Fruit fly (Drosophila melanogaster) whole organism, embryonic: ENCODE measurements around the gene g.

Source experiments
- CG10431 ChIP-seq: fragments of 200-800 bp; sonication (Bioruptor generic); optimal IDR thresholded peaks from 3 replicates; lab custom pipeline; 2018; ENCODE audit warnings: missing biosample characterization, mild to moderate bottlenecking, missing genetic modification characterization
- CG10979 ChIP-seq: fragments of 200-800 bp; sonication (Bioruptor generic); optimal IDR thresholded peaks from 2 replicates; lab custom pipeline; 2018; ENCODE audit warnings: missing biosample characterization, mild to moderate bottlenecking, missing genetic modification characterization, moderate library complexity
- CG11085 ChIP-seq: fragments of 200-800 bp; sonication (Bioruptor generic); IDR thresholded peaks from 2 replicates; pipeline ENCODE4 v1.3.6; 2022; ENCODE audit warnings: missing biosample characterization, missing genetic modification characterization
- CG11093 ChIP-seq: fragments of 200-800 bp; sonication (Bioruptor generic); IDR thresholded peaks from 3 replicates; pipeline ENCODE4 v1.3.6; 2022; ENCODE audit warnings: missing biosample characterization, missing genetic modification characterization
- CG12071 ChIP-seq: fragments of 200-800 bp; sonication (Bioruptor generic); optimal IDR thresholded peaks from 3 replicates; lab custom pipeline; 2018; ENCODE audit warnings: missing biosample characterization, mild to moderate bottlenecking, missing genetic modification characterization
- CG12155 ChIP-seq: fragments of 200-800 bp; sonication (Bioruptor generic); optimal IDR thresholded peaks from 3 replicates; lab custom pipeline; 2016; ENCODE audit warnings: missing biosample characterization, missing genetic modification characterization
- CG13123 ChIP-seq: fragments of 200-800 bp; sonication (Bioruptor generic); optimal IDR thresholded peaks from 2 replicates; lab custom pipeline; 2016; ENCODE audit warnings: missing biosample characterization, missing genetic modification characterization
- CG13624 ChIP-seq: fragments of 200-800 bp; sonication (Bioruptor generic); optimal IDR thresholded peaks from 2 replicates; lab custom pipeline; 2016; ENCODE audit warnings: missing biosample characterization, missing genetic modification characterization
- CG13894 ChIP-seq: fragments of 200-800 bp; sonication (Bioruptor generic); optimal IDR thresholded peaks from 3 replicates; lab custom pipeline; 2018; ENCODE audit warnings: missing biosample characterization, mild to moderate bottlenecking, missing genetic modification characterization, moderate library complexity
- CG14014 ChIP-seq: fragments of 200-800 bp; sonication (Bioruptor generic); IDR thresholded peaks from 2 replicates; pipeline ENCODE4 v1.3.6; 2022; ENCODE audit warnings: missing biosample characterization, missing genetic modification characterization
- CG15479 ChIP-seq: fragments of 200-800 bp; sonication (Bioruptor generic); optimal IDR thresholded peaks from 3 replicates; lab custom pipeline; 2019; ENCODE audit warnings: missing biosample characterization, mild to moderate bottlenecking, missing genetic modification characterization, moderate library complexity
- CG15696 ChIP-seq: fragments of 200-800 bp; sonication (Bioruptor generic); optimal IDR thresholded peaks from 2 replicates; lab custom pipeline; 2019; ENCODE audit warnings: missing biosample characterization, mild to moderate bottlenecking, missing genetic modification characterization, moderate library complexity
- CG16813 ChIP-seq: fragments of 200-800 bp; sonication (Bioruptor generic); IDR thresholded peaks from 3 replicates; pipeline ENCODE4 v1.3.6; 2022; ENCODE audit warnings: missing biosample characterization, missing genetic modification characterization; ENCODE audit not compliant: partially characterized antibody
- CG31441 ChIP-seq: fragments of 200-800 bp; sonication (Bioruptor generic); IDR thresholded peaks from 2 replicates; pipeline ENCODE4 v1.3.6; 2022; ENCODE audit warnings: missing biosample characterization, missing genetic modification characterization
- CG3281 ChIP-seq: fragments of 200-800 bp; sonication (Bioruptor generic); optimal IDR thresholded peaks from 3 replicates; lab custom pipeline; 2017; ENCODE audit warnings: missing biosample characterization, mild to moderate bottlenecking, missing genetic modification characterization
- CG34224 ChIP-seq: fragments of 200-800 bp; sonication (Bioruptor generic); IDR thresholded peaks from 3 replicates; pipeline ENCODE4 v1.3.6; 2022; ENCODE audit warnings: missing biosample characterization, missing genetic modification characterization; ENCODE audit not compliant: partially characterized antibody
- CG3838 ChIP-seq: fragments of 200-800 bp; sonication (Bioruptor generic); optimal IDR thresholded peaks from 3 replicates; lab custom pipeline; 2016; ENCODE audit warnings: missing biosample characterization, missing genetic modification characterization
- CG4707 ChIP-seq: fragments of 200-800 bp; sonication (Bioruptor generic); optimal IDR thresholded peaks from 2 replicates; lab custom pipeline; 2018; ENCODE audit warnings: missing biosample characterization, mild to moderate bottlenecking, missing genetic modification characterization, moderate library complexity
- CG5180 ChIP-seq: fragments of 200-800 bp; sonication (Bioruptor generic); optimal IDR thresholded peaks from 3 replicates; lab custom pipeline; 2017; ENCODE audit warnings: missing biosample characterization, missing genetic modification characterization, mild to moderate bottlenecking, moderate library complexity, missing genetic modification reagents
- CG5953 ChIP-seq: fragments of 200-800 bp; sonication (Bioruptor generic); IDR thresholded peaks from 2 replicates; pipeline ENCODE4 v1.3.6; 2022; ENCODE audit warnings: missing biosample characterization, missing genetic modification characterization
- CG7556 ChIP-seq: fragments of 200-800 bp; sonication (Bioruptor generic); optimal IDR thresholded peaks from 2 replicates; lab custom pipeline; 2017; ENCODE audit warnings: missing biosample characterization, mild to moderate bottlenecking, missing genetic modification characterization
- CG8388 ChIP-seq: fragments of 200-800 bp; sonication (Bioruptor generic); optimal IDR thresholded peaks from 2 replicates; lab custom pipeline; 2019; ENCODE audit warnings: missing biosample characterization, mild to moderate bottlenecking, missing genetic modification characterization, moderate library complexity
- CG8924 ChIP-seq: fragments of 200-800 bp; optimal IDR thresholded peaks from 3 replicates; lab custom pipeline; 2019; ENCODE audit warnings: missing biosample characterization, mild to moderate bottlenecking, missing genetic modification characterization, moderate library complexity
- CG9215 ChIP-seq: fragments of 200-800 bp; sonication (Bioruptor generic); IDR thresholded peaks from 2 replicates; pipeline ENCODE4 v1.3.6; 2022; ENCODE audit warnings: missing biosample characterization, missing genetic modification characterization
- Chrac-16 ChIP-seq: fragments of 200-800 bp; sonication (Bioruptor generic); optimal IDR thresholded peaks from 3 replicates; lab custom pipeline; 2016; ENCODE audit warnings: missing biosample characterization, missing genetic modification characterization
- Dip3 ChIP-seq: fragments of 200-800 bp; sonication (Bioruptor generic); optimal IDR thresholded peaks from 3 replicates; lab custom pipeline; 2016; ENCODE audit warnings: missing biosample characterization, missing genetic modification characterization
- E2f2 ChIP-seq: fragments of 200-800 bp; sonication (Bioruptor generic); IDR thresholded peaks from 2 replicates; pipeline ENCODE4 v1.3.6; 2022; ENCODE audit warnings: missing biosample characterization, missing genetic modification characterization
- HHEX ChIP-seq: fragments of 200-800 bp; sonication (Bioruptor generic); optimal IDR thresholded peaks from 3 replicates; lab custom pipeline; 2017; ENCODE audit warnings: missing biosample characterization, mild to moderate bottlenecking, missing genetic modification characterization, missing genetic modification reagents
- HLH4C ChIP-seq: fragments of 200-800 bp; sonication (Bioruptor generic); IDR thresholded peaks from 3 replicates; pipeline ENCODE4 v1.3.6; 2022; ENCODE audit warnings: missing biosample characterization, missing genetic modification characterization; ENCODE audit not compliant: partially characterized antibody
- Hey ChIP-seq: fragments of 200-800 bp; sonication (Bioruptor generic); optimal IDR thresholded peaks from 3 replicates; lab custom pipeline; 2018; ENCODE audit warnings: missing biosample characterization, mild to moderate bottlenecking, missing genetic modification characterization
- MBD-R2 ChIP-seq: fragments of 200-800 bp; sonication (Bioruptor generic); IDR thresholded peaks from 2 replicates; pipeline ENCODE4 v1.3.6; 2022; ENCODE audit warnings: missing biosample characterization, missing genetic modification characterization
- Myb ChIP-seq: fragments of 200-800 bp; sonication (Bioruptor generic); optimal IDR thresholded peaks from 2 replicates; lab custom pipeline; 2016; ENCODE audit warnings: missing biosample characterization, missing genetic modification characterization
- NfI ChIP-seq: fragments of 200-800 bp; sonication (Bioruptor generic); optimal IDR thresholded peaks from 3 replicates; lab custom pipeline; 2018; ENCODE audit warnings: missing biosample characterization, mild to moderate bottlenecking, missing genetic modification characterization, moderate library complexity
- Optix ChIP-seq: fragments of 200-800 bp; sonication (Bioruptor generic); IDR thresholded peaks from 3 replicates; pipeline ENCODE4 v1.3.6; 2022; ENCODE audit warnings: missing biosample characterization, missing genetic modification characterization
- Poxn ChIP-seq: fragments of 200-800 bp; sonication (Bioruptor generic); IDR thresholded peaks from 2 replicates; pipeline ENCODE4 v1.3.6; 2022; ENCODE audit warnings: missing biosample characterization, missing genetic modification characterization
- Spps ChIP-seq: fragments of 200-800 bp; sonication (Bioruptor generic); optimal IDR thresholded peaks from 2 replicates; lab custom pipeline; 2018; ENCODE audit warnings: missing biosample characterization, mild to moderate bottlenecking, missing genetic modification characterization
- Stat92E ChIP-seq, 3 experiments: fragments of >200 bp in 2 of 3; fragments of 200-800 bp in 1 of 3; sonication (Bioruptor generic) in 1 of 3; optimal IDR thresholded peaks; 2 replicates each; lab custom pipeline; 2017 to 2019; ENCODE audit warnings: missing biosample characterization in 3 of 3, missing genetic modification characterization in 3 of 3, mild to moderate bottlenecking in 1 of 3, moderate library complexity in 1 of 3
- ato ChIP-seq: fragments of 200-800 bp; sonication (Bioruptor generic); IDR thresholded peaks from 2 replicates; pipeline ENCODE4 v1.3.6; 2022; ENCODE audit warnings: missing biosample characterization, missing genetic modification characterization; ENCODE audit not compliant: partially characterized antibody
- da ChIP-seq: fragments of 200-800 bp; sonication (Bioruptor generic); optimal IDR thresholded peaks from 2 replicates; lab custom pipeline; 2016; ENCODE audit warnings: missing biosample characterization, missing genetic modification characterization
- danr ChIP-seq: fragments of 200-800 bp; sonication (Bioruptor generic); IDR thresholded peaks from 2 replicates; pipeline ENCODE4 v1.3.6; 2022; ENCODE audit warnings: missing biosample characterization, missing genetic modification characterization
- emc ChIP-seq: fragments of 200-800 bp; sonication (Bioruptor generic); optimal IDR thresholded peaks from 2 replicates; lab custom pipeline; 2016; ENCODE audit warnings: missing biosample characterization, missing genetic modification characterization
- hbn ChIP-seq: fragments of 200-800 bp; sonication (Bioruptor generic); IDR thresholded peaks from 2 replicates; pipeline ENCODE4 v1.3.6; 2022; ENCODE audit warnings: missing biosample characterization, missing genetic modification characterization; ENCODE audit not compliant: partially characterized antibody
- mld ChIP-seq: fragments of 200-800 bp; sonication (Bioruptor generic); IDR thresholded peaks from 3 replicates; pipeline ENCODE4 v1.3.6; 2022; ENCODE audit warnings: missing biosample characterization, missing genetic modification characterization; ENCODE audit not compliant: partially characterized antibody
- nom ChIP-seq: fragments of 200-800 bp; sonication (Bioruptor generic); optimal IDR thresholded peaks from 2 replicates; lab custom pipeline; 2017; ENCODE audit warnings: missing biosample characterization, missing genetic modification characterization, mild to moderate bottlenecking, moderate library complexity, missing genetic modification reagents
- odd ChIP-seq: fragments of 200-800 bp; sonication (Bioruptor generic); optimal IDR thresholded peaks from 2 replicates; lab custom pipeline; 2017; ENCODE audit warnings: missing biosample characterization, mild to moderate bottlenecking, missing genetic modification characterization
- sens-2 ChIP-seq: fragments of 200-800 bp; sonication (Bioruptor generic); IDR thresholded peaks from 2 replicates; pipeline ENCODE4 v1.3.6; 2022; ENCODE audit warnings: missing biosample characterization, missing genetic modification characterization
- trem ChIP-seq: fragments of 200-800 bp; optimal IDR thresholded peaks from 3 replicates; lab custom pipeline; 2019; ENCODE audit warnings: missing biosample characterization, mild to moderate bottlenecking, missing genetic modification characterization, moderate library complexity
- vvl ChIP-seq: fragments of 200-800 bp; sonication (Bioruptor generic); IDR thresholded peaks from 2 replicates; pipeline ENCODE4 v1.3.6; 2022; ENCODE audit warnings: missing biosample characterization, missing genetic modification characterization
- wdn ChIP-seq: fragments of 200-800 bp; sonication (Bioruptor generic); IDR thresholded peaks from 2 replicates; pipeline ENCODE4 v1.3.6; 2022; ENCODE audit warnings: missing biosample characterization, missing genetic modification characterization

g gene

DNA sequence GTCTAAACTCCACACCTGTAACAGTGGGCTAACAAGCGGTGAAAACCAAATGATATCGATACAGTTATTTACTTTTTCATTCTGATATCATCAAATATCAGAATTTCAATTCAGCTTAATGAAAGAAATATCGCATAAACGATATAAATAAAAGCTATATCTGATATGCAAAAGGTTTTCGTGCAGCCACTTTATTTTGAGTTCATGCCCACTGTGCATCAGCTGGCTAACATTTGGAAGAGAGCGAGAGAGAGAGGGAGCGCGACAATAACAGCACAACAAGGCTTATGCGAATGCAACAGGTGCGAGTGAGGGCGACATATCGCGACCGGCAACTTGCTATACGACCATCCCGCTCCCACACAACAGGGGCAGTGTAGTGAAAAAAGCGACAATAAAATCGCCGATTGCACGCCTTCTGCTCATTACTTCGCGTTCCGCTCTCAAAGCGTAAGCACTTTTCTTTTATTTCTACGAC is 3.4 kb upstream of the g start, which contains the start of gene CG11151 (continued):
- peak; percentile 92 for TF ChIP-seq CG11085
- TF ChIP-seq E2f2 (GFP tag; lab: Robert Waterston, UW) = peak; percentile 82
- peak; percentile 66; the same call in 2 of the 3 replicates for TF ChIP-seq CG34224 (GFP tag; lab: Robert Waterston, UW)
- TF ChIP-seq ato (GFP tag; lab: Robert Waterston, UW) = no peak
- TF ChIP-seq CG10979 (tag; lab: Kevin White, UChicago) = peak; percentile 96
- peak; percentile 85 for TF ChIP-seq CG11093
- peak; percentile 61; the same call in 2 of the 3 replicates for TF ChIP-seq HLH4C
- peak; percentile 87 for TF ChIP-seq sens-2 (GFP tag; lab: Robert Waterston, UW)
- TF ChIP-seq CG13624 (GFP tag; lab: Kevin White, UChicago) = peak; percentile 95
- TF ChIP-seq CG10431 (GFP tag; lab: Kevin White, UChicago) = peak; percentile 86
- TF ChIP-seq odd = peak; percentile 94
- peak; percentile 84 for TF ChIP-seq CG5180
- peak; percentile 92 for TF ChIP-seq CG13123 (GFP tag; lab: Kevin White, UChicago)
- TF ChIP-seq Dip3 (GFP tag; lab: Kevin White, UChicago) = peak; percentile 95
- peak; percentile 91 for TF ChIP-seq Optix (GFP tag; lab: Robert Waterston, UW)
- peak; percentile 85 for TF ChIP-seq Hey (tag; lab: Kevin White, UChicago)
- TF ChIP-seq MBD-R2 (GFP tag; lab: Robert Waterston, UW) = peak; percentile 92
- peak; percentile 95 for TF ChIP-seq nom (GFP tag; lab: Kevin White, UChicago)
- peak; percentile 94 for TF ChIP-seq CG15696 (tag; lab: Kevin White, UChicago)
- TF ChIP-seq Stat92E (GFP tag; optimal IDR thresholded peaks at IDR 0.05; lab: Kevin White, UChicago) = peak in 1 of 3 experiments; percentile 92
- peak; percentile 91 for TF ChIP-seq CG3838 (GFP tag; lab: Kevin White, UChicago)
- peak; percentile 95 for TF ChIP-seq CG14014 (GFP tag; lab: Robert Waterston, UW)
- TF ChIP-seq CG8388 (GFP tag; lab: Kevin White, UChicago) = peak; percentile 96
- peak; percentile 93 for TF ChIP-seq CG5953 (GFP tag; lab: Robert Waterston, UW)
- peak; percentile 88 for TF ChIP-seq emc
- TF ChIP-seq CG8924 (tag; lab: Kevin White, UChicago) = peak; percentile 98
- peak; percentile 97 for TF ChIP-seq CG13894 (tag; lab: Kevin White, UChicago)
- peak; percentile 98 for TF ChIP-seq vvl (GFP tag; lab: Robert Waterston, UW)
- TF ChIP-seq CG3281 (GFP tag; lab: Kevin White, UChicago) = peak; percentile 97
- peak; percentile 86 for TF ChIP-seq Poxn (GFP tag; lab: Robert Waterston, UW)
- TF ChIP-seq danr (GFP tag; lab: Robert Waterston, UW) = peak; percentile 89
- TF ChIP-seq CG12071 = peak; percentile 98
- TF ChIP-seq NfI (GFP tag; lab: Kevin White, UChicago) = peak; percentile 96
- TF ChIP-seq CG16813 = peak; percentile 61; the same call in 2 of the 3 replicates
- peak; percentile 96 for TF ChIP-seq CG7556
- TF ChIP-seq Chrac-16 (GFP tag; lab: Kevin White, UChicago) = peak; percentile 97
- TF ChIP-seq da (GFP tag; lab: Kevin White, UChicago) = peak; percentile 93
- peak; percentile 88 for TF ChIP-seq CG9215
- TF ChIP-seq HHEX (GFP tag; lab: Kevin White, UChicago) = peak; percentile 96
- TF ChIP-seq CG31441 (GFP tag; lab: Robert Waterston, UW) = peak; percentile 95
- TF ChIP-seq mld = 0 out of 3 replicates have a peak, but pooled peaks have one; percentile 38
- TF ChIP-seq CG12155 = peak; percentile 93
- peak; percentile 93 for TF ChIP-seq Spps (tag; lab: Kevin White, UChicago)
- TF ChIP-seq hbn (GFP tag; lab: Robert Waterston, UW) = no peak; the same call in 1 of the 2 replicates
- peak; percentile 89 for TF ChIP-seq Myb
- peak; percentile 100 for TF ChIP-seq CG4707
- TF ChIP-seq wdn (GFP tag; lab: Robert Waterston, UW) = peak; percentile 94
- TF ChIP-seq trem = peak; percentile 94
- peak; percentile 84 for TF ChIP-seq CG15479 (GFP tag; lab: Kevin White, UChicago)
